Worm (Caenorhabditis elegans): Measurements from ENCODE around the gene egl-3.

egl-3 gene

DNA sequence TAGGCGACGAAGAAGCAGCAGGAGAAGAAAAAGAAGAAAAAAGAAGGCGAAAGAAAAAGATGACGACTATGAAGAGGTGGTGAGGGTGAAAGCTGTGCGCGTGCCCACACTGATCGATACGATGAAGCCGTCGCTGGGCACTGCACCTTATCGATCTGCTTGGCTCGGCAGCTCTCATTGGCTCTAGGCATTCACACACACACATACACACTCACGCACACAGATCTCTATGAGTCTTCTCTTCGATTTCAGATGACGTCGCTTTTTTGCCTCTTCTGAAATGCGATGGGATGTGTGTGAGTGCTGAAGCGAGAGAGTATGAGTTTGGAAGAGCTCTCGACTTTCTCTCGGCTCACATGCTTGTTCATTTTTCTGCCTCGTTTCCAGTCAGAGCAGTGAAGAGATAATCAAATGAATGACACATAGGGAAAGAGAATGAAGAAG lies 1.1 kb upstream of the egl-3 start (continued):
- TF ChIP-seq jun-1 (tag; optimal IDR thresholded peaks at IDR 0.05) (peak; percentile 41), sptf-1 (tag; optimal IDR thresholded peaks at IDR 0.05) (no peak), irx-1 (tag; optimal IDR thresholded peaks at IDR 0.05) (peak; percentile 55), efl-3 (GFP tag; optimal IDR thresholded peaks at IDR 0.05) (no peak), sup-37 (GFP tag; optimal IDR thresholded peaks at IDR 0.05) (no peak), ceh-8 (GFP tag; optimal IDR thresholded peaks at IDR 0.05) (peak; percentile 77), C34B4.2 (tag; optimal IDR thresholded peaks at IDR 0.05) (no peak), lir-3 (tag; optimal IDR thresholded peaks at IDR 0.05; ENCODE audit: poor library complexity) (no peak), zag-1 (tag; optimal IDR thresholded peaks at IDR 0.05) (peak; percentile 75)

DNA sequence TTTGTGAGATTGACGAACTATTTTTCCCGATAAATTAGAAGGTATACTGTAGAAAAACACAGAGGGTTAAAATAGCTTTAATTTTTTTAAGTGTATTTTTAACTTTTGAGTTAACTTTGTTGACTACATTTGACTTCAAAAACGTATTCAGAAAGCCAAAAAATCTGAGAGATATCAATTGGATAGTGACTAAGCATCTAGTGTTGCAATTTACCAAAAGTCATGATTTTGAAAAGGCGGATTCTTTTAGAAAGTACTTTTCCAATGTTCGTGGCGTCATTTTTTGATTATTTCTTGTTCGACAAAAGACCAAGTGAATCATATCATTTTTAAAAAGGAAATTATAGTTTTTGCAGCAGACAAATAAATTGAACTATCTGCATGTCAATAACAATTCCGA lies 4.7 kb downstream of the egl-3 start:
- peak in 1 of 2 experiments; percentile 16 for TF ChIP-seq lsy-2 (tag; optimal IDR thresholded peaks at IDR 0.05)
- peak; percentile 13 for TF ChIP-seq nhr-71 (tag; optimal IDR thresholded peaks at IDR 0.05)
- peak; percentile 34 for TF ChIP-seq aly-2 (tag; optimal IDR thresholded peaks at IDR 0.05)
- TF ChIP-seq nhr-47 (tag; optimal IDR thresholded peaks at IDR 0.05) = peak; percentile 41
- no peak for TF ChIP-seq mef-2 (tag; optimal IDR thresholded peaks at IDR 0.05)
- TF ChIP-seq ceh-8 (GFP tag; optimal IDR thresholded peaks at IDR 0.05) = no peak
- no peak for TF ChIP-seq ama-1 (optimal IDR thresholded peaks at IDR 0.05)

DNA sequence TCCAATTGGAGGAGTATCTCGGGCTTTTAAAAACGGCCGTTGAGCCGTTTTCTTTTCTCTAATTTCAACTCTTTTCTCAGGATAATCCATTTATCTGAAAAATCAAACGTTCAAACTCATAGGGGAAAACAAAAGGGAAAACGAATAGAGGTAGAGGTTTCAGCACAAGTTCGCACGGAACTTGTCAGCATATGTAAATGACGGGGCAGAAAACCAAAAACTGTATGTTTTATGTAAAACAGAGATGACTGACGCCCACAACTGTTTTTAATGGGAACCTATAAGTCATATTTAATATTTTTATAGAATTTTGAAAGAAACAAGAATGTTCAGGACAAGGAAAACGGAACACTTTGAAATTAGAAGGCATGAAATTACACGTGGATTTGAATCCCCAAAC lies 7.2 kb downstream of the egl-3 start, which contains the start of gene C51E3.6:
C51E3.6 (minus strand) TSS at position 101 of the 400 bp plus-strand sequence.
- TF ChIP-seq tlp-1 (tag; optimal IDR thresholded peaks at IDR 0.05) = no peak
- no peak for TF ChIP-seq swsn-7 (tag; optimal IDR thresholded peaks at IDR 0.05)
- no peak for TF ChIP-seq sup-37 (GFP tag; optimal IDR thresholded peaks at IDR 0.05)
- no peak for TF ChIP-seq zip-4 (GFP tag; optimal IDR thresholded peaks at IDR 0.05)

DNA sequence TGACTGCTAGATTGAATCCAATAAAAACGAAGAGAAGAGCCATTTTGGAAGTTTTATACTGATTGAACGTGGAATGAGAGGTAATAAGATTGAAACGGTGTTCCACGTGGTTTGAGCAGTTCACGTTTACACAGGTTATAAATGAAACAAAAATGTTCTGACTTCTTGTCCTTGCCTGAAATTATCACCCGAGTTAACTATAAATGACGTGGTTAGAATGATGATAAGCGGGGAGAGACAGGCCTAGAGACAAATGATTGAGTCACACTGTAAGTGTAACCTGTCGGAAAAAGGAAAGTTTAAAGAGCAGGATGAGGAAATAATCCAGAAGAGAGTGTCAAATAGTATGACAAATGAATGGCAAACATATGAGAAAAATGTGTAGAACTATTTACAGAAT lies 12.6 kb downstream of the egl-3 start, which contains the start of gene C51E3.10:
C51E3.10 (minus strand) TSS at position 181 of the 400 bp plus-strand sequence.
- TF ChIP-seq lin-35 (GFP tag; optimal IDR thresholded peaks at IDR 0.05) (peak in 1 of 2 experiments; percentile 12), mdl-1 (tag; optimal IDR thresholded peaks at IDR 0.05) (no peak), elt-2 (tag; optimal IDR thresholded peaks at IDR 0.05) (peak; percentile 59)

DNA sequence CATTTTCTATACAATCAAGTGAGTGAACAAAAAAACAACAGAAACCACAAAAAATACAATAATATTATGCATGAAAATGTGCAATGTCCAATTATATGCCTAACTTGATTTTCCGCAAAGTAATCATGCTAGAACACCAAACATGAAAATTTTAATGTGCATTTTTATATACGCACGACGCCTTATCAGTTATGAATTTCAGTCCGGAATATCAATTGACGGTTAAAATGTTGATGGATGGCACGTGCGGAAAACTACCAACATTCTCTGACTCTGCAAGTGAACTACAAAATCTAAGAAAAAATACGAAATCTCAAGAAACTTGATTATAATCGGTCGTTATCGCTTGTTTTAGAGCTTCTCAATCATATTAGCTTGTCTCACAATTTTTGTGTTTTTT lies 13.6 kb downstream of the egl-3 start:
- TF ChIP-seq elt-2 (tag; optimal IDR thresholded peaks at IDR 0.05) (peak; percentile 65), pag-3 (tag; optimal IDR thresholded peaks at IDR 0.05; ENCODE audit: borderline replicate concordance, insufficient read depth) (no peak)

DNA sequence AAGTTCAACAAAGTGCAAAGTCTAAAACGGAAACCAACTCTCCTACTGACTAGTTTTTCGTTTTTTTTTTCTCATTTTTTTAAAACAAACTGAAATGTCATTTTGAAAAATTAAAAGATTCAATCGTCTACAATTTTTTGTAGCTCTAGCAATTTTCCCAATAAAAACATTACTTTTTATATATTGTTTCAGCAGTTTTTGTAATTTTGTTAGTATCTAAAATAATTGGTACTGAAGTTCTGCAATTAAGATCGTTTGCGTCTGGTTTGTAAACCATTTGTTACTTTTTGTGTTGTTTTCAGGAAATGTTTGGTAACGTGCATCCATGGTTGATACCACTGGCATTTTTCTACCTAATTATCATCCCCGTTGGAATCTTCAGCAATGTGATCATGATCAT lies 15.0 kb downstream of the egl-3 start, which contains the start of gene srsx-30:
srsx-30 (plus strand) TSS at position 301 of the 400 bp plus-strand sequence.
- TF ChIP-seq mep-1 (tag; optimal IDR thresholded peaks at IDR 0.05) = no peak
- TF ChIP-seq C04F5.9 (tag; optimal IDR thresholded peaks at IDR 0.05) = no peak
- TF ChIP-seq jun-1 (tag; optimal IDR thresholded peaks at IDR 0.05) = no peak
- TF ChIP-seq nhr-20 (tag; optimal IDR thresholded peaks at IDR 0.05) = no peak
- TF ChIP-seq ces-1 (GFP tag; optimal IDR thresholded peaks at IDR 0.05) = no peak
- TF ChIP-seq mef-2 (tag; optimal IDR thresholded peaks at IDR 0.05) = no peak
- TF ChIP-seq mdl-1 (tag; optimal IDR thresholded peaks at IDR 0.05) = no peak
- no peak for TF ChIP-seq ceh-82 (tag; optimal IDR thresholded peaks at IDR 0.05)
- TF ChIP-seq Y116A8C.19 (tag; optimal IDR thresholded peaks at IDR 0.05; ENCODE audit: borderline replicate concordance) = no peak

DNA sequence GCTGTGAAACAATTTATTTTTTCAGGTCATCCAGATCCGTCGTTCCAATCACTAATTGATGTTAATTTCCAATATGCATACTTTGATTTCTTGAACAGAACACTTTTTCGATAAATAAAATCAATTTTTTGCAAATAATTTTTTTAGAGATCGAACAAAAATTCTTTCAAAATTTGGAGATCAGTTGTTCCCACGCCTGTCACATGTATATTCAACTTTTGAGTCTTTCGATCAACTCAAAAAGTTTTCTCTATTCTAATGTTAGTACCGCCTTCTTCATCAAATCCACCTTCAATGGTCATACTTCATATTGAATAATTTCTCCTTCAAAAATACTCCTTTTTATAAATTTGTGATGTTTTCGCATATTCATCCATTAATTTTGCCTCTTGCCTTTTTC lies 18.9 kb downstream of the egl-3 start, which contains the start of gene srsx-29:
srsx-29 (plus strand) TSS at position 301 of the 400 bp plus-strand sequence.
- TF ChIP-seq efl-3 (GFP tag; optimal IDR thresholded peaks at IDR 0.05) (no peak), ceh-8 (GFP tag; optimal IDR thresholded peaks at IDR 0.05) (no peak), sox-4 (tag; optimal IDR thresholded peaks at IDR 0.05) (no peak), nhr-71 (tag; optimal IDR thresholded peaks at IDR 0.05) (no peak), unc-86 (tag; optimal IDR thresholded peaks at IDR 0.05) (no peak), zip-4 (GFP tag; optimal IDR thresholded peaks at IDR 0.05) (no peak), ceh-90 (tag; optimal IDR thresholded peaks at IDR 0.05) (no peak), ceh-63 (GFP tag; optimal IDR thresholded peaks at IDR 0.05) (no peak), zag-1 (tag; optimal IDR thresholded peaks at IDR 0.05) (no peak), snu-23 (GFP tag; optimal IDR thresholded peaks at IDR 0.05) (no peak), unc-98 (GFP tag; IDR thresholded peaks at IDR 0.05) (no peak), C34B4.2 (tag; optimal IDR thresholded peaks at IDR 0.05) (no peak), ztf-4 (tag; optimal IDR thresholded peaks at IDR 0.05) (no peak), jun-1 (tag; optimal IDR thresholded peaks at IDR 0.05) (no peak), hlh-4 (tag; optimal IDR thresholded peaks at IDR 0.05) (no peak), lin-14 (GFP tag; optimal IDR thresholded peaks at IDR 0.05) (no peak), vab-15 (tag; optimal IDR thresholded peaks at IDR 0.05) (no peak), egl-27 (tag; optimal IDR thresholded peaks at IDR 0.05) (no peak), hpl-2 (GFP tag; optimal IDR thresholded peaks at IDR 0.05) (no peak)

Data from whole organism, L1 larva.